Fruit fly (Drosophila melanogaster): ENCODE results near the gene CG5618.

dm6 chr3L:20402665-20403492 is 49.6 kb downstream of the CG5618 start:
- TF ChIP-seq CTCF (optimal IDR thresholded peaks at IDR 0.05) (no peak), CG8478 (optimal IDR thresholded peaks at IDR 0.05) (no peak)
